Fruit fly (Drosophila melanogaster) whole organism: Measurements from ENCODE around the gene CG2680.

Experiments used
- CG8478 ChIP-seq: fragments of >200 bp; optimal IDR thresholded peaks from 2 replicates; lab custom pipeline; 2018; ENCODE audit warnings: inconsistent platforms
- Dll ChIP-seq: fragments of >200 bp; optimal IDR thresholded peaks from 2 replicates; lab custom pipeline; 2017
- EcR ChIP-seq, 2 experiments: fragments of >200 bp; optimal IDR thresholded peaks; 2 replicates each; lab custom pipeline; 2017; ENCODE audit warnings: missing biosample characterization in 2 of 2, missing genetic modification characterization in 2 of 2, missing genetic modification reagents in 2 of 2
- usp ChIP-seq: fragments of >200 bp; optimal IDR thresholded peaks from 2 replicates; lab custom pipeline; 2017; ENCODE audit warnings: missing biosample characterization, missing genetic modification characterization, mixed read lengths

DNA sequence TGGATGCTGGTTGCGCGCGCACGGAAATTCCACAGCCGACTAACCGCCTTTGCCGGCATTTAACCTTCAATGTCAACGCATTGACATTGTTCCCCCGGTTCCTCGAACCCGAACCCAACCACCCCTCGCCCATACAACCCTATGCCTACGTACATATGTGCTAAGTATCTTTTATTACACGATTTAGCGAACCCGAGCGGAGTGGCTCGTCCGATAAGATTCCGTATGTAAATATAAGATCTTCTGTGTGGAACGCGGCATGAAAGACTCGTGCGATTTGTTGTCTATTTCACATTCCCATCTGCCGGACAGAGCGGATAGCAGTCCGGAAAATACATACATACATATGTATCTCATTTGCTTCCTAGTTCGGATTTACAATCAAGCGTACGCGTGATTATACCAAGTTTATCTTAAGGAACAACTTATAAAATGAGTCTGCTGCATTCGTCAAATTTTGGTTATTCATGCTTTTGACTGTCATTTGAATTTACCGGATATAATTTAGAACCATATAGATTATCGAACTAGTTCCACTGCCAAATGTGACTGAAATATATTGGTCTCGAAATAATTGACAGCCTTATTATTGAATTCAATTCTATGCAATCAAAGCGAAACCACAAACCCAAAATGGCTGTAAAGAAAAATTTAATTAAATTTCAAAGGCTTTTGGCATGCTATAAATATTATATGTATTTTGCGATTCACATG lies at the start of gene CG2680:
- TF ChIP-seq Dll (lab: Kevin White, UChicago), result no peak
- TF ChIP-seq usp (GFP tag; lab: Kevin White, UChicago), result no peak
- TF ChIP-seq CG8478, result no peak
- no peak for TF ChIP-seq EcR (GFP tag; optimal IDR thresholded peaks at IDR 0.05; lab: Kevin White, UChicago)
